Worm (Caenorhabditis elegans) whole organism, L4/young adult: ENCODE data around the gene R08C7.5.

Source experiments
- dao-5 ChIP-seq: sonication (generic microtip); optimal IDR thresholded peaks from 2 replicates; lab custom pipeline; 2016; ENCODE audit warnings: missing genotype, missing genetic modification characterization, moderate library complexity, missing compliant biosample characterization
- him-1 ChIP-seq: sonication (generic microtip); optimal IDR thresholded peaks from 2 replicates; lab custom pipeline; 2016; ENCODE audit warnings: missing genotype, missing genetic modification reagents, missing genetic modification characterization, missing compliant biosample characterization

- no peak for TF ChIP-seq him-1 (tag; lab: Kevin White, UChicago)
- TF ChIP-seq dao-5 (tag; lab: Kevin White, UChicago) = no peak
Measured at ce11 chrIV:4439190-4439589, 9.2 kb downstream of the R08C7.5 start, which contains the start of gene fbxb-74.
